Fruit fly (Drosophila melanogaster): Measurements from ENCODE around the gene Theg.

dm6 chr3R:22014397-22014796 lies at the start of gene Theg:
- no peak for TF ChIP-seq Hr78 (GFP tag; optimal IDR thresholded peaks at IDR 0.05)
- no peak for TF ChIP-seq Jra (GFP tag; optimal IDR thresholded peaks at IDR 0.05)
- TF ChIP-seq Dif (GFP tag; optimal IDR thresholded peaks at IDR 0.05; ENCODE audit: partially characterized antibody) = no peak
- TF ChIP-seq CrebA (GFP tag; optimal IDR thresholded peaks at IDR 0.05; ENCODE audit: borderline replicate concordance) = no peak
- no peak for TF ChIP-seq h (GFP tag; optimal IDR thresholded peaks at IDR 0.05)
- no peak for TF ChIP-seq psq (GFP tag; optimal IDR thresholded peaks at IDR 0.05)
- no peak for TF ChIP-seq Abd-B (GFP tag; optimal IDR thresholded peaks at IDR 0.05)
- no peak for TF ChIP-seq OdsH (GFP tag; optimal IDR thresholded peaks at IDR 0.05)
- no peak for TF ChIP-seq Hnf4 (GFP tag; optimal IDR thresholded peaks at IDR 0.05)
- TF ChIP-seq dl (GFP tag; optimal IDR thresholded peaks at IDR 0.05; ENCODE audit: insufficient read depth in 1 of 2, partially characterized antibody in 2 of 2) = no peak
- no peak for TF ChIP-seq sv (GFP tag; optimal IDR thresholded peaks at IDR 0.05)
- TF ChIP-seq N (GFP tag; optimal IDR thresholded peaks at IDR 0.05) = no peak
